Worm (Caenorhabditis elegans) whole organism, early embryonic: ENCODE measurements around the gene fbxb-24.

Experiments used
- F13C5.2 ChIP-seq: sonication (generic microtip); optimal IDR thresholded peaks from 2 replicates; lab custom pipeline; 2017; ENCODE audit warnings: mild to moderate bottlenecking, missing genetic modification characterization, inconsistent platforms, missing compliant biosample characterization
- aly-1 ChIP-seq: sonication (generic microtip); optimal IDR thresholded peaks from 2 replicates; lab custom pipeline; 2016; ENCODE audit warnings: missing genetic modification characterization, missing compliant biosample characterization
- ama-1 ChIP-seq: fragments of 150-350 bp; optimal IDR thresholded peaks from 2 replicates; lab custom pipeline; 2014
- ets-7 ChIP-seq: sonication (generic microtip); optimal IDR thresholded peaks from 2 replicates; lab custom pipeline; 2016; ENCODE audit warnings: missing genotype, missing genetic modification characterization, missing compliant biosample characterization
- hmbx-1 ChIP-seq: sonication (generic microtip); optimal IDR thresholded peaks from 2 replicates; lab custom pipeline; 2016; ENCODE audit warnings: mild to moderate bottlenecking, missing genetic modification characterization, missing compliant biosample characterization
- hmg-4 ChIP-seq: fragments of 200-800 bp; sonication (Bioruptor generic); optimal IDR thresholded peaks from 2 replicates; lab custom pipeline; 2018; ENCODE audit warnings: mild to moderate bottlenecking, missing genetic modification characterization, missing compliant biosample characterization
- scrt-1 ChIP-seq: fragments of 200-800 bp; sonication (Bioruptor generic); IDR thresholded peaks from 2 replicates; pipeline ENCODE4 v1.3.6; 2022; ENCODE audit warnings: missing genetic modification characterization, missing compliant biosample characterization
- sea-1 ChIP-seq: fragments of 200-800 bp; sonication (Bioruptor generic); conservative IDR thresholded peaks from 2 replicates; pipeline ENCODE4 v1.3.6; 2022; ENCODE audit warnings: missing genetic modification characterization, missing compliant biosample characterization
- tbx-11 ChIP-seq: fragments of 200-800 bp; sonication (Bioruptor generic); IDR thresholded peaks from 2 replicates; pipeline ENCODE4 v1.3.6; 2022; ENCODE audit warnings: missing genetic modification characterization, missing compliant biosample characterization
- tbx-37 ChIP-seq: fragments of 200-800 bp; sonication (Bioruptor generic); conservative IDR thresholded peaks from 2 replicates; pipeline ENCODE4 v1.3.6; 2022; ENCODE audit warnings: missing genetic modification reagents, missing genetic modification characterization, missing compliant biosample characterization
- tra-4 ChIP-seq: sonication (generic microtip); optimal IDR thresholded peaks from 2 replicates; lab custom pipeline; 2017; ENCODE audit warnings: missing genetic modification characterization, missing compliant biosample characterization

- TF ChIP-seq hmbx-1 (tag; lab: Kevin White, UChicago) (no peak), aly-1 (tag; lab: Kevin White, UChicago) (no peak), ets-7 (no peak), tbx-37 (GFP tag; lab: Robert Waterston, UW) (no peak), sea-1 (GFP tag; lab: Robert Waterston, UW) (no peak), scrt-1 (no peak), ama-1 (lab: Kevin White, UChicago) (no peak), F13C5.2 (tag; lab: Kevin White, UChicago) (no peak), tra-4 (tag; lab: Kevin White, UChicago) (no peak), tbx-11 (no peak), hmg-4 (GFP tag; lab: Kevin White, UChicago) (no peak)
Observed at ce11 chrIII:11907177-11907576, 1.6 kb upstream of the fbxb-24 start, which contains the start of gene sdz-33.
